Worm (Caenorhabditis elegans): ENCODE measurements around the gene srz-69.
"Not testable (repeated sequence)": the region's sequence is repeated elsewhere in the genome, so short reads cannot be mapped to it uniquely, and the experiment has no call there.

srz-69 gene

DNA sequence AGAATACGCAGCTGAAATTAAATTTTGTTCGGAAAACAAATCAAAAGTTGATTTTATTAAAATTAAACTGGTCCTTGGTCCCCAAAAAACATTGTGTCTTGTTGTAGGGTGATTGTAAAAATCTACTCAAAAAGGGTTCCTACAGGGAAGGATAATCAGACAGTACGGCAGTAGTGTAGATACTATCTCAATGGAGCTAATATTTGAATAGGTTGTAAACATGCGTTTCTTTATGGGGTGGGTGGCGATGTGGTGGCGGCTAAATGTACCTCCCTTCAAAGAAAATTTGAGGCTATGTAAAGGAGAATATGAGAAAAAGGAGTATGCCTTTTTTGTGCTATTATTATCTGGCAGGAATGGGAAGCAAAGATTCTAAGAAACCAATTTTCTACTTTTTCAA, 24.5 kb downstream of the srz-69 start:
- TF ChIP-seq W03F9.2 (tag; optimal IDR thresholded peaks at IDR 0.05), result no peak

DNA sequence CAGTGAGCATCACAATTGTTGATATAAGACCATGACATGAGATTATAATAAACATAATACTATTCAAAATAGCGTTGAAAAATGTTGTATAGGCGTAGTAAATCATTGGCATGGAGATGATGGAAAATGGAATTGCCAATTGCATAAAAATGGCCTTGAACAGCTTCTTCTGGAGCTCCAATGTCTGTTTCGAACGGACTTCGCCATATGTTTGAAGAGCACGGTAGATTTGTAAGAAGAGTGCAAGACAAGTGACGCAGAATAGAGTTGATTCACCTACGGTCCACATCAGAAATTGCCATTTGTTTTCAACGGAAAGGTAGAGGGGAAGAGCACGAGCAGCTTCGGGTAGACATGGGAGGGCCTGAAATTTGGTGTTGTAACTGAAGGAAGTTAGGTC, 29.7 kb downstream of the srz-69 start:
- TF ChIP-seq dao-5 (tag; optimal IDR thresholded peaks at IDR 0.05) (no peak), him-1 (tag; optimal IDR thresholded peaks at IDR 0.05) (no peak), W03F9.2 (tag; optimal IDR thresholded peaks at IDR 0.05) (no peak)

DNA sequence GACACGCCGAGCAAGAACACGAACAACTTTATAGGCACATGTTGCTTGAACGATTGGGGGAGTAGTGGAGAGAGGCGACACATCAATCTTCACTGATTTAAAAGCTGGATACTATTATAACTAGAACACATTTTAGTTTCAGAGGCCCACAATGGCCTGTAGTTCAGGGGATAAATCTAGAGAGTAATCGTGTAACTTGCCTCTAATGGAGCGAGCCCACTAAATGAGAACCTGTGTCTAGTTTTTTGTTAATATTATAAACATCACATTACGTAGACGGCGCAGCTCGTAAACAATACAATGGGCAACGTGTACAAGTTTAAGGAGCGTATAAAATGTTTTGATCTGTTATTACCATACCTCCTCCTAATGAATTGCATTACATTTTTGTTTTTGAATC, 32.4 kb downstream of the srz-69 start, which contains the start of gene F58E2.5:
Gene F58E2.5, plus strand, starts transcription at position 301 of the 400 bp plus-strand sequence.
- TF ChIP-seq W03F9.2 (tag; optimal IDR thresholded peaks at IDR 0.05) (no peak), dao-5 (tag; optimal IDR thresholded peaks at IDR 0.05) (no peak), him-1 (tag; optimal IDR thresholded peaks at IDR 0.05) (no peak)

DNA sequence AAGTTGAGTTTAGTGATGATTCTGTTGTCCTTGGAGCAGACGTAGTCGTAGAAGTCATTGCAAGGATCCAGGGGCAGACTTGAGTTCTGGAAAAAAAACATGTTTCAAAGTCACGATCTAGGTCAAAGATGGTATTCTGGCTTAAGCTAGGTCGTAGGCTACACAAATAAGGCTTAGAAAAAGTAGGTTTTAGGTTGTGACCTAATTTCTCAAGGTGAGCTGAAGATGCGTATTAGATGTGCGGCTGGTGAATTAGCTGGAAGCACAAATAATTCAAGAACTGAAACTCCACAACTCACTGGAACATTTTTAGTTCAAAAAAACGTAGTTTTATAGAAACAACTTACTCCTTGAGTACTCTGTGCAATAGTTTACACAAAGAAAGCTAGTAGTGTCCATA, 32.9 kb downstream of the srz-69 start, which contains the start of gene F09D12.2:
Gene F09D12.2, minus strand, starts transcription at position 101 of the 400 bp plus-strand sequence.
- TF ChIP-seq W03F9.2 (tag; optimal IDR thresholded peaks at IDR 0.05), result no peak
- TF ChIP-seq him-1 (tag; optimal IDR thresholded peaks at IDR 0.05), result no peak
- TF ChIP-seq dao-5 (tag; optimal IDR thresholded peaks at IDR 0.05), result no peak

DNA sequence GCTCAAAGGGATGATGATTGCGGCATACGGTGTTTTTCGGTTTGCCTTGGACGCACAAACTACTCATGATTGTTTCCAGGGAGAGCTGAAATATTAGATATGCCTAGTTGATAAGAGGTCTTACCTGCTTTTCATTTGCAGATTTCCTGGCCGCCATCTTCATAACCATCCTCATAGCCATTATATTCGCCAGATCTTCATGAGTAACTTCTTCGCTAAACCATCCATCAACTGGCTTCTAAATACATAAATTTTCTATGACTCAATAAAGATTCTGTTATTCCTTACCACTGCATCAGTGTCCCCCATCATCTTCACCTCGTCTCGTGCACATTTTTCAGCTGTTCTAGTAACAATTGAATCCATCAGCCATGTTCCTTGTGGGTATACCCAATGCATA, 34.5 kb downstream of the srz-69 start:
- TF ChIP-seq W03F9.2 (tag; optimal IDR thresholded peaks at IDR 0.05) (no peak), him-1 (tag; optimal IDR thresholded peaks at IDR 0.05) (no peak), dao-5 (tag; optimal IDR thresholded peaks at IDR 0.05) (no peak)

DNA sequence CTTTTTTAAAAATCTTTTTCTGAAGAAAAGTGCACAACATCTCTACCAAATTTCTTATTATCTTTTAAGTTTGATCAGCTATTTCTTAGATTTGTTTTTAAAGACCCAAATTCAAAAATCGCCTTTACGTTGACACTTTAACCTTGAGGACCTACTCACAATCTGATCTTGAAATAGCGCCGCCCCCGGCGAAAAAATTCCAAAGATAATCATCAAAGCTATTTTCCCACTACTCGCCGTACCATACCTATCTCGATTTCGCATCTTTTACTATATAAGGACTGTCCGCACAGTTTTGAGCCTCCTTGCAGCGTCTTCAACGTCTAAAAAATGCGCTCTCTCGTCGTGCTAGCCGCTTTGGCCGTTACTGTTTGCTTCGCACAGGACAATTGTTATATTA, 36.2 kb downstream of the srz-69 start, which contains the start of gene grd-10:
Gene grd-10, plus strand, starts transcription at position 208 of the 400 bp plus-strand sequence.
- TF ChIP-seq him-1 (tag; optimal IDR thresholded peaks at IDR 0.05), result no peak
- no peak for TF ChIP-seq dao-5 (tag; optimal IDR thresholded peaks at IDR 0.05)
- no peak for TF ChIP-seq W03F9.2 (tag; optimal IDR thresholded peaks at IDR 0.05)

DNA sequence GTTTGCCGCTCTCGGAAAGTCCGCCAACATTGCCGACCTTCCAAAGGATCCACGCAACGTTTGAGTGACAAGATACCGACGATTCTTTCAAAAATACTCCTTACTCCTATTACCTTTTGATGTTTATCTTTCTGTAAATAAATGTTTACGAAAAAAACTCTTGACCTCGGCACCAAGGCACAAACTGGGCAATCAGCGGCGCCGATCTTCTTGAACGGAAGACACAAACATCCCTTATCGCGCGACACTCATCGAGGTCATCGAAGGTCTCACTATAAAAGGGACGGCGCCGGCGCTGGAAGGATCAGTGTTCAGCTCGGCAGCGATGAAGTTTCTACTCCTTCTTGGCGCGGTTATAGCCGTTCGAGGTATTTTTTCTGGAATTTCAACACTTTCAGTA, 37.7 kb downstream of the srz-69 start, which contains the start of gene grd-3:
Gene grd-3, plus strand, starts transcription at position 302 of the 400 bp plus-strand sequence.
- TF ChIP-seq W03F9.2 (tag; optimal IDR thresholded peaks at IDR 0.05) (no peak), him-1 (tag; optimal IDR thresholded peaks at IDR 0.05) (no peak), dao-5 (tag; optimal IDR thresholded peaks at IDR 0.05) (no peak)

DNA sequence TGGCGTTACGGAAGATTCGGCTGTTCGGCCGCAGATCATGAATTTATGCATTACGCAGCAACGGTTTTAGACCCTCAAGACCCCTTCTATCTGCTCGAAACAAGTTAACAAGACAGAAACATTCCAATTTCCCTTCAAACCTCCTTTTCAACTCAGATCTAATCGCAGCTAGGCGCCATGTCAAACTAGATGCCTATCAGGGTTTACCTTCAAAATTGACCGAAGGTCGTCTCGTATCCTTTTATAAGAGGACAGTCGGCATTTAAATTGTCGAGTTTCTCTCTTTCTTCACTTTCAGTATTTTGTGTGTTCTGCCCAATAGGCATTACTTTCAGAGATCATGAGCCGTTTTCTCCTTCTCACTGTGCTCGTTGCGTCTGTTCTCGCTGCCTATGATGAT, 39.0 kb downstream of the srz-69 start, which contains the start of gene grd-13:
Gene grd-13, plus strand, starts transcription at position 291 of the 400 bp plus-strand sequence.
- TF ChIP-seq him-1 (tag; optimal IDR thresholded peaks at IDR 0.05), result no peak
- TF ChIP-seq W03F9.2 (tag; optimal IDR thresholded peaks at IDR 0.05), result no peak
- no peak for TF ChIP-seq dao-5 (tag; optimal IDR thresholded peaks at IDR 0.05)

DNA sequence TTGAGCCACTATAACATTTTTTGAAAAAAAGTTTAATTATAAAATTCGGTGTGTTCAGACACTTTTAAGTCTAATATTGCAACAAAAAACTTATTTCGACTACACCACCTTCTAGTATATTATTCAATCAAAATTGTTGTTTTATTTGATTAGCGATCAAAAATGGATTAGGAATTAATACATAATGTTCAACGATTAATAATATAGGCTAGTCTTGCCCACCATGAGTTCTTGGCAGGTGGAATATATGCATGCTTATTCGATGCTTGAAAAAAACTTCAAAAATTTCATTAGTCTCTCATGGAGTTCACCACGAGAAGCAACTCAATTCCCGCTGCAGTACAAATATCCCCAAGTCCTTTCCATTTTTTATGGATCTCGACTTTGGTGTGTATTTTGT, 41.0 kb downstream of the srz-69 start, which contains the start of gene srz-32:
Gene srz-32, plus strand, starts transcription at position 301 of the 400 bp plus-strand sequence.
- no peak for TF ChIP-seq dao-5 (tag; optimal IDR thresholded peaks at IDR 0.05)
- TF ChIP-seq W03F9.2 (tag; optimal IDR thresholded peaks at IDR 0.05), result no peak
- TF ChIP-seq him-1 (tag; optimal IDR thresholded peaks at IDR 0.05), result no peak

DNA sequence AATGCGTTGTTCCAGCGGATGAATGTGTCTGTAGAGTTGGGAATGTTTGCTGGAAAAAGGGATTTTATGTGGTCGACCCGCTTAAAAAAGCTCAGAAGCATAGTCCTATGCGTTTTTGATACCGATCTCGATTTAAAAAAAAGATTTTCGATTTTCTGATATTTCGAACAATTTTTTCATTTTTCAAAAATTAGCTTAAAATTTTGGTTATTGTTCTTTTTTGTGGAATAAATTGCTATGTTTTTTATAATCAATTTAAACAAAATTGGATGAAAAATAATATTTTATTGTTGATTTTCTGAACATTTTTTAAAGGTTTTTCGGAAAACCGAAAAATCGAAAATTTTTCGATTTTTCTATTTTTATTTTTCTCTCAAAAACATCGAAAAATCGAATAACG, 43.6 kb downstream of the srz-69 start, which contains the start of gene C04C3.7:
Gene C04C3.7, minus strand, starts transcription at position 101 of the 400 bp plus-strand sequence.
- TF ChIP-seq dao-5, W03F9.2, him-1 (tag; optimal IDR thresholded peaks at IDR 0.05): not testable (repeated sequence)

DNA sequence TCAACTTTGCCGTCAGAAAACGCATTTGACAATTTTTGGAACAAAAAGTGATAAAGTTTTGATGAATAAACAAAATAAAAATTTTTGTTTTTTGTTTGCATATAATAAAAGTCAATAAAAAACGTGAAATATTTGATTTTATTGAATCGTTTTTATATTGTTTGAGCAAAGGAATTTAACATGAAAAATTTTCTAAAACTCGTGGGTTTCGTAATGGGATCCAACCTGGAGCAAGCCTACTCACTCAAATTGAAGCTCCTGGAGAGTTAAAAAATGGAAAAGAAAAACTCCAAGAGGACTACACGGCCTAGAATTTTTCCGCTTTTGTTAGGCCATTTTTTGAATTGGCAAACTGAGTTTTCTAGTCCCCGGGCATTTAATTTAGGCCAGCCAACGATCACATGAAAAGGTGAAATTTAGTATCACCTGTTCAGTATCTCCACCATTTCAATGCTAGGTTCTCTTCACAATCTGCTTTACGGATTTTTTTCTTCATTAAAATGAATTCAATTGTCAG, 48.5 kb downstream of the srz-69 start, which contains the start of the genes C04C3.9 and srz-60:
Gene C04C3.9, minus strand, starts transcription at position 101 of the 517 bp plus-strand sequence.
Gene srz-60, plus strand, starts transcription at position 467 of the 517 bp plus-strand sequence.
- no peak for TF ChIP-seq dao-5 (tag; optimal IDR thresholded peaks at IDR 0.05)
- no peak for TF ChIP-seq W03F9.2 (tag; optimal IDR thresholded peaks at IDR 0.05)
- no peak for TF ChIP-seq him-1 (tag; optimal IDR thresholded peaks at IDR 0.05)

All from whole organism, L4/young adult.